Worm (Caenorhabditis elegans) whole organism, late embryonic: ENCODE data around the gene lyst-1.

Experiments
- F13H6.1 ChIP-seq: sonication (generic microtip); optimal IDR thresholded peaks from 2 replicates; lab custom pipeline; 2016; ENCODE audit warnings: missing genetic modification characterization, missing compliant biosample characterization
- K02D7.2 ChIP-seq: sonication (generic microtip); optimal IDR thresholded peaks from 2 replicates; lab custom pipeline; 2017; ENCODE audit warnings: mild to moderate bottlenecking, missing genetic modification characterization, missing compliant biosample characterization
- T23F11.4 ChIP-seq: fragments of 200-800 bp; sonication (Bioruptor generic); optimal IDR thresholded peaks from 2 replicates; lab custom pipeline; 2018; ENCODE audit warnings: mild to moderate bottlenecking, missing genetic modification characterization, missing compliant biosample characterization
- ahr-1 ChIP-seq: sonication (generic microtip); optimal IDR thresholded peaks from 2 replicates; lab custom pipeline; 2016; ENCODE audit warnings: missing genetic modification characterization, missing compliant biosample characterization
- ama-1 ChIP-seq: fragments of 150-350 bp; optimal IDR thresholded peaks from 2 replicates; lab custom pipeline; 2014
- ceh-19 ChIP-seq: fragments of 200-800 bp; sonication (Bioruptor generic); optimal IDR thresholded peaks from 2 replicates; lab custom pipeline; 2018; ENCODE audit warnings: mild to moderate bottlenecking, missing genetic modification characterization, missing compliant biosample characterization
- ceh-2 ChIP-seq: sonication (generic microtip); optimal IDR thresholded peaks from 2 replicates; lab custom pipeline; 2016; ENCODE audit warnings: missing genotype, missing genetic modification characterization, missing compliant biosample characterization
- ceh-22 ChIP-seq: sonication (generic microtip); optimal IDR thresholded peaks from 2 replicates; lab custom pipeline; 2017; ENCODE audit warnings: missing biosample characterization, missing genetic modification characterization
- ceh-31 ChIP-seq: sonication (generic microtip); optimal IDR thresholded peaks from 2 replicates; lab custom pipeline; 2016; ENCODE audit warnings: missing genetic modification characterization, missing compliant biosample characterization
- ceh-34 ChIP-seq: sonication (generic microtip); optimal IDR thresholded peaks from 2 replicates; lab custom pipeline; 2016; ENCODE audit warnings: mild to moderate bottlenecking, missing genetic modification characterization, missing compliant biosample characterization
- ceh-48 ChIP-seq: sonication (generic microtip); optimal IDR thresholded peaks from 2 replicates; lab custom pipeline; 2016; ENCODE audit warnings: missing genetic modification characterization, inconsistent platforms, missing compliant biosample characterization
- ceh-6 ChIP-seq: fragments of 200-800 bp; sonication (Bioruptor generic); optimal IDR thresholded peaks from 2 replicates; lab custom pipeline; 2018; ENCODE audit warnings: mild to moderate bottlenecking, missing genetic modification characterization, missing compliant biosample characterization
- che-1 ChIP-seq: sonication (generic microtip); optimal IDR thresholded peaks from 2 replicates; lab custom pipeline; 2016; ENCODE audit warnings: mild to moderate bottlenecking, missing genetic modification characterization, missing compliant biosample characterization
- dmd-4 ChIP-seq: sonication (generic microtip); optimal IDR thresholded peaks from 2 replicates; lab custom pipeline; 2016; ENCODE audit warnings: borderline replicate concordance, missing genetic modification characterization, missing compliant biosample characterization
- elt-2 ChIP-seq: sonication (generic microtip); optimal IDR thresholded peaks from 2 replicates; lab custom pipeline; 2016; ENCODE audit warnings: missing genetic modification reagents, missing genetic modification characterization, missing compliant biosample characterization
- ets-4 ChIP-seq: sonication (generic microtip); optimal IDR thresholded peaks from 2 replicates; lab custom pipeline; 2016; ENCODE audit warnings: missing genetic modification characterization, missing compliant biosample characterization
- eyg-1 ChIP-seq: sonication (generic microtip); optimal IDR thresholded peaks from 2 replicates; lab custom pipeline; 2016; ENCODE audit warnings: missing genotype, missing genetic modification characterization, missing compliant biosample characterization
- fkh-10 ChIP-seq: fragments of 150-350 bp; optimal IDR thresholded peaks from 2 replicates; lab custom pipeline; 2014; ENCODE audit warnings: missing biosample characterization, missing genetic modification reagents, missing genetic modification characterization
- fkh-6 ChIP-seq: sonication (generic microtip); optimal IDR thresholded peaks from 2 replicates; lab custom pipeline; 2016; ENCODE audit warnings: missing genetic modification characterization, missing compliant biosample characterization
- hlh-13 ChIP-seq: fragments of 200-800 bp; sonication (Bioruptor generic); optimal IDR thresholded peaks from 2 replicates; lab custom pipeline; 2018; ENCODE audit warnings: mild to moderate bottlenecking, missing genetic modification characterization, missing compliant biosample characterization
- hlh-15 ChIP-seq: sonication (generic microtip); optimal IDR thresholded peaks from 2 replicates; lab custom pipeline; 2016; ENCODE audit warnings: missing genetic modification characterization, missing compliant biosample characterization
- hlh-6 ChIP-seq: sonication (generic microtip); optimal IDR thresholded peaks from 2 replicates; lab custom pipeline; 2016; ENCODE audit warnings: missing genotype, missing genetic modification characterization, missing compliant biosample characterization
- lim-6 ChIP-seq: sonication (generic microtip); optimal IDR thresholded peaks from 2 replicates; lab custom pipeline; 2016; ENCODE audit warnings: missing genetic modification characterization, missing compliant biosample characterization
- lin-11 ChIP-seq: fragments of 200-800 bp; sonication (Bioruptor generic); optimal IDR thresholded peaks from 2 replicates; lab custom pipeline; 2018; ENCODE audit warnings: mild to moderate bottlenecking, missing genetic modification characterization, missing compliant biosample characterization
- madf-2 ChIP-seq: sonication (generic microtip); optimal IDR thresholded peaks from 2 replicates; lab custom pipeline; 2017; ENCODE audit warnings: missing genetic modification characterization, missing compliant biosample characterization
- nfya-1 ChIP-seq: sonication (generic microtip); optimal IDR thresholded peaks from 2 replicates; lab custom pipeline; 2017; ENCODE audit warnings: missing genetic modification characterization, mild to moderate bottlenecking, missing compliant biosample characterization, antibody characterized with exemption, moderate library complexity
- nhr-11 ChIP-seq: fragments of 150-350 bp; optimal IDR thresholded peaks from 2 replicates; lab custom pipeline; 2014; ENCODE audit warnings: missing biosample characterization, missing genetic modification characterization
- npax-4 ChIP-seq: sonication (generic microtip); optimal IDR thresholded peaks from 2 replicates; lab custom pipeline; 2016; ENCODE audit warnings: missing genetic modification characterization, missing compliant biosample characterization
- odd-2 ChIP-seq: sonication (generic microtip); optimal IDR thresholded peaks from 2 replicates; lab custom pipeline; 2017; ENCODE audit warnings: antibody characterized with exemption, mild to moderate bottlenecking, missing genetic modification characterization, missing compliant biosample characterization
- pat-9 ChIP-seq: fragments of 200-800 bp; sonication (Bioruptor generic); optimal IDR thresholded peaks from 2 replicates; lab custom pipeline; 2018; ENCODE audit warnings: mild to moderate bottlenecking, missing genetic modification characterization, moderate library complexity, missing compliant biosample characterization
- pax-1 ChIP-seq: fragments of 150-350 bp; optimal IDR thresholded peaks from 2 replicates; lab custom pipeline; 2014; ENCODE audit warnings: missing biosample characterization, missing genetic modification characterization
- pqm-1 ChIP-seq: sonication (generic microtip); optimal IDR thresholded peaks from 2 replicates; lab custom pipeline; 2016; ENCODE audit warnings: missing genetic modification characterization, missing compliant biosample characterization
- sdc-2 ChIP-seq: sonication (generic microtip); optimal IDR thresholded peaks from 2 replicates; lab custom pipeline; 2016; ENCODE audit warnings: missing genotype, missing genetic modification characterization, missing compliant biosample characterization
- syd-9 ChIP-seq: sonication (generic microtip); optimal IDR thresholded peaks from 2 replicates; lab custom pipeline; 2016; ENCODE audit warnings: mild to moderate bottlenecking, missing genetic modification characterization, moderate library complexity, missing compliant biosample characterization
- tbx-2 ChIP-seq: sonication (generic microtip); optimal IDR thresholded peaks from 2 replicates; lab custom pipeline; 2016; ENCODE audit warnings: missing genetic modification characterization, missing compliant biosample characterization
- tbx-7 ChIP-seq: sonication (generic microtip); optimal IDR thresholded peaks from 2 replicates; lab custom pipeline; 2016; ENCODE audit warnings: missing genotype, missing genetic modification characterization, missing compliant biosample characterization
- ttx-3 ChIP-seq: sonication (generic microtip); optimal IDR thresholded peaks from 2 replicates; lab custom pipeline; 2016; ENCODE audit warnings: missing genetic modification reagents, missing genetic modification characterization, missing compliant biosample characterization
- unc-42 ChIP-seq: sonication (generic microtip); optimal IDR thresholded peaks from 2 replicates; lab custom pipeline; 2016; ENCODE audit warnings: missing genotype, missing genetic modification characterization, missing compliant biosample characterization
- unc-86 ChIP-seq: sonication (generic microtip); optimal IDR thresholded peaks from 2 replicates; lab custom pipeline; 2016; ENCODE audit warnings: missing genetic modification characterization, missing compliant biosample characterization
- zip-5 ChIP-seq: sonication (generic microtip); optimal IDR thresholded peaks from 2 replicates; lab custom pipeline; 2016; ENCODE audit warnings: missing genetic modification characterization, missing compliant biosample characterization

The lyst-1 gene

ce11 chrX:12143693-12144092, 2.7 kb upstream of the lyst-1 start, which contains the start of gene M153.5:
Gene M153.5, plus strand, starts transcription at chrX:12143993.
- no peak for TF ChIP-seq ceh-48 (tag; lab: Kevin White, UChicago)
- TF ChIP-seq odd-2: no peak
- no peak for TF ChIP-seq lin-11 (tag; lab: Kevin White, UChicago)
- TF ChIP-seq ceh-6 (GFP tag; lab: Kevin White, UChicago): no peak
- TF ChIP-seq fkh-10: no peak
- TF ChIP-seq ahr-1: no peak
- no peak for TF ChIP-seq unc-42 (tag; lab: Kevin White, UChicago)
- TF ChIP-seq hlh-6: no peak
- TF ChIP-seq nfya-1 (tag; lab: Kevin White, UChicago): no peak
- no peak for TF ChIP-seq K02D7.2
- TF ChIP-seq dmd-4 (tag; lab: Kevin White, UChicago): no peak
- no peak for TF ChIP-seq F13H6.1 (tag; lab: Kevin White, UChicago)
- TF ChIP-seq, all 69 proteins: peak for 0

DNA sequence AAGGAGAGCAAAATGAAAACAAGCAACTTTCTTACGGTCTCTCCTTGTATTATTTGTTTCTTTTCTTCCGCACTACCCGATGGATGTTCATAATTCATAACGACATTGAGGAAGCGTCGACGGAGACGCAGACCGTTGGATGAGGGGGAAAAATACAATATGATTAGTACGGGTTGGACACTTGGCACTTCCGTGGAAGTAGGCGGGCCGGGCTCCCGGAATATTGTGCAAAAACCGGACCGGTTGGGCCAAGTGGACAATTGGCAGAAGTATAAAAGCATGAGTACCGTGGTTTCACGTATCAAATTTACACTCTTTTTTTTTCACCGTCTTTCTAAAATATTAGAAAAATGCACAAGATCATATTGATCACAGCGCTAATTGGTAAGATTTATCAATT, 1.6 kb upstream of the lyst-1 start, which contains the start of gene M153.3:
TSS of gene M153.3 (plus strand) at position 301 of the 400 bp plus-strand sequence.
- TF ChIP-seq ets-4 (tag; lab: Kevin White, UChicago) (peak; percentile 36), T23F11.4 (GFP tag; lab: Kevin White, UChicago) (no peak)

ce11 chrX:12125308-12125707, 15.6 kb downstream of the lyst-1 start, which contains the start of gene lgc-18:
Gene lgc-18, plus strand, starts transcription at chrX:12125608.
- TF ChIP-seq ceh-2 (tag; lab: Kevin White, UChicago) (no peak), madf-2 (tag; lab: Kevin White, UChicago) (no peak), elt-2 (tag; lab: Kevin White, UChicago) (no peak)

ce11 chrX:12123152-12123551, 17.8 kb downstream of the lyst-1 start, which contains the start of gene T01H10.11:
Gene T01H10.11, plus strand, starts transcription at chrX:12123452.
- no peak for TF ChIP-seq unc-86 (tag; lab: Kevin White, UChicago)
- no peak for TF ChIP-seq zip-5 (tag; lab: Kevin White, UChicago)

DNA sequence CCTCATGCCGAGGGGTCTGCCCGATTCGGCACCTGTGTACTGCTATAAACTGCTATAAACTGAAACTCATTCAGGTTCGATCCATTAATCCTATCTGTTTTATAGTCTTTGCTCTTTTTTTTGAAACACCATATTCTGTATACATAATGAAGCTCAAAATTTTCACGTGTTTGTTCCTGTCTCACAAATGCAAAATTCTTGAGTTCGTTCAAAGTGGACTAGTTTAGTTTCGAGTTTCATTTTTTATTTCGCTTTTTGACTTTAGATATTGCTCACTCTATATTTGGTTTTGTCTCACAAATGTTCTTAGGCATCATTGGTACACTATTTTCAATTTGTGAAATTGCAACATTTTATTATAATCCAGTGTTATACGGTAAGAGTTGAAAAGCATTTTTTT, 19.7 kb downstream of the lyst-1 start, which contains the start of gene lgc-17:
TSS of gene lgc-17 (plus strand) at position 301 of the 400 bp plus-strand sequence.
- TF ChIP-seq ceh-48 (tag; lab: Kevin White, UChicago) (no peak), npax-4 (no peak), nhr-11 (tag; lab: Kevin White, UChicago) (no peak), lim-6 (tag; lab: Kevin White, UChicago) (no peak), F13H6.1 (tag; lab: Kevin White, UChicago) (no peak), lin-11 (tag; lab: Kevin White, UChicago) (no peak), pax-1 (tag; lab: Kevin White, UChicago) (no peak), ets-4 (tag; lab: Kevin White, UChicago) (no peak), odd-2 (no peak), fkh-6 (tag; lab: Kevin White, UChicago) (no peak)

ce11 chrX:12118340-12118739, 22.6 kb downstream of the lyst-1 start, which contains the start of gene lgc-16:
Gene lgc-16, plus strand, starts transcription at chrX:12118640.
- TF ChIP-seq che-1 (tag; lab: Kevin White, UChicago) (no peak), eyg-1 (tag; lab: Kevin White, UChicago) (no peak), ceh-22 (no peak), pqm-1 (tag; lab: Kevin White, UChicago) (no peak), syd-9 (tag; lab: Kevin White, UChicago) (no peak), tbx-7 (no peak), hlh-15 (tag; lab: Kevin White, UChicago) (no peak), ceh-19 (GFP tag; lab: Kevin White, UChicago) (no peak), tbx-2 (tag; lab: Kevin White, UChicago) (no peak), ttx-3 (no peak), hlh-13 (GFP tag; lab: Kevin White, UChicago) (no peak), pat-9 (no peak), sdc-2 (no peak), ceh-31 (tag; lab: Kevin White, UChicago) (no peak), ama-1 (lab: Kevin White, UChicago) (no peak), npax-4 (no peak), dmd-4 (tag; lab: Kevin White, UChicago) (no peak), ceh-34 (no peak), ceh-48 (tag; lab: Kevin White, UChicago) (no peak)
